Fruit fly (Drosophila melanogaster) whole organism, prepupa: ENCODE measurements around the gene Fuca.

ENCODE experiments used
- CG10631 ChIP-seq: fragments of 200-800 bp; sonication (Bioruptor generic); optimal IDR thresholded peaks from 2 replicates; lab custom pipeline; 2016; ENCODE audit warnings: missing biosample characterization, missing genetic modification characterization
- CG32006 ChIP-seq: fragments of 200-800 bp; sonication (Bioruptor generic); optimal IDR thresholded peaks from 3 replicates; lab custom pipeline; 2017; ENCODE audit warnings: missing biosample characterization, mild to moderate bottlenecking, missing genetic modification characterization
- CG6854 ChIP-seq: fragments of 200-800 bp; sonication (Bioruptor generic); optimal IDR thresholded peaks from 2 replicates; lab custom pipeline; 2017; ENCODE audit warnings: missing biosample characterization, mild to moderate bottlenecking, missing genetic modification characterization
- CG8632 ChIP-seq: fragments of 200-800 bp; sonication (Bioruptor generic); optimal IDR thresholded peaks from 3 replicates; lab custom pipeline; 2016; ENCODE audit warnings: missing biosample characterization, missing genetic modification characterization
- Eip75B ChIP-seq: fragments of 200-800 bp; sonication (Bioruptor generic); optimal IDR thresholded peaks from 3 replicates; lab custom pipeline; 2016; ENCODE audit warnings: missing biosample characterization, missing genetic modification characterization
- Lpt ChIP-seq: fragments of 200-800 bp; sonication (Bioruptor generic); optimal IDR thresholded peaks from 3 replicates; lab custom pipeline; 2016; ENCODE audit warnings: missing biosample characterization, missing genetic modification characterization
- OdsH ChIP-seq: fragments of 200-800 bp; sonication (Bioruptor generic); optimal IDR thresholded peaks from 3 replicates; lab custom pipeline; 2016; ENCODE audit warnings: missing biosample characterization, missing genetic modification characterization
- cyc ChIP-seq: fragments of 200-800 bp; sonication (Bioruptor generic); optimal IDR thresholded peaks from 3 replicates; lab custom pipeline; 2016; ENCODE audit warnings: missing biosample characterization, missing genetic modification characterization
- salr ChIP-seq, 2 experiments: fragments of 200-800 bp; sonication (Bioruptor generic); optimal IDR thresholded peaks; 3 replicates each; lab custom pipeline; 2016 to 2018; ENCODE audit warnings: missing biosample characterization in 2 of 2, missing genetic modification characterization in 2 of 2, mild to moderate bottlenecking in 1 of 2
- svp ChIP-seq: fragments of 200-800 bp; sonication (Bioruptor generic); peaks from one replicate; lab custom pipeline; 2016; ENCODE audit warnings: missing biosample characterization, missing genetic modification characterization
- topi ChIP-seq: fragments of 200-800 bp; sonication (Bioruptor generic); optimal IDR thresholded peaks from 3 replicates; lab custom pipeline; 2016; ENCODE audit warnings: missing biosample characterization, missing genetic modification characterization

DNA sequence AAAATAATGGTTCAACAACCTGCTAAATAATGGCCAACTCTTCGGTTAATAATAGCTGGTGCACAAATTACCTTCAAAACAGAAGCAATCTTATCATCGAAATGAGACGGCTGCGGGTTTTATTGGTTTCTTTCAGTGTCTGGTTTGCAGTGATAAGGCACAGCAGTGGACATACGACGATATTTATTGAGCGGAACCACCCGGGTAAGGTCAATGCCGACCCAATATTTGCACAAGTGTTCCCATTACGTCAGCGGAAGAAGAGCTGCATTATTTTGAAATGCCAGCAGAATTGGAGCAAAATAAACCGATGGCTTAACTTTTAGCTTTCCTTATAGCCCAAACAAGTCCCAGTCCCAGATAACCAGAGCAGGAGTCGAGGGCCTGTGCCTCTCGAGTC is 3.3 kb upstream of the Fuca start:
- TF ChIP-seq salr (GFP tag; optimal IDR thresholded peaks at IDR 0.05; lab: Kevin White, UChicago), result no peak
- no peak for TF ChIP-seq CG10631 (GFP tag; lab: Kevin White, UChicago)
- TF ChIP-seq cyc (GFP tag; lab: Kevin White, UChicago), result no peak
- no peak for TF ChIP-seq Eip75B (GFP tag; lab: Kevin White, UChicago)
- no peak for TF ChIP-seq OdsH (GFP tag; lab: Kevin White, UChicago)
- peak; percentile 96 for TF ChIP-seq svp (GFP tag; lab: Kevin White, UChicago)
- TF ChIP-seq CG6854 (GFP tag; lab: Kevin White, UChicago), result peak; percentile 19
- no peak for TF ChIP-seq CG8632 (GFP tag; lab: Kevin White, UChicago)
- TF ChIP-seq CG32006 (GFP tag; lab: Kevin White, UChicago), result no peak
- TF ChIP-seq Lpt, result no peak
- no peak for TF ChIP-seq topi
